Worm (Caenorhabditis elegans) whole organism, mixed stage, embryonic: ENCODE measurements around the gene C25F9.9.

Experiments
- M03D4.4 ChIP-seq: sonication (generic microtip); optimal IDR thresholded peaks from 2 replicates; lab custom pipeline; 2017; ENCODE audit warnings: mild to moderate bottlenecking, missing genetic modification characterization, missing compliant biosample characterization
- bed-3 ChIP-seq: fragments of 200-800 bp; sonication (Bioruptor generic); optimal IDR thresholded peaks from 3 replicates; lab custom pipeline; 2018; ENCODE audit warnings: mild to moderate bottlenecking, missing genetic modification characterization, moderate library complexity, missing compliant biosample characterization
- ceh-43 ChIP-seq: fragments of 200-800 bp; sonication (Bioruptor generic); optimal IDR thresholded peaks from 2 replicates; lab custom pipeline; 2018; ENCODE audit warnings: mild to moderate bottlenecking, missing genetic modification characterization, moderate library complexity, missing compliant biosample characterization
- ceh-83 ChIP-seq: fragments of 200-800 bp; sonication (Bioruptor generic); optimal IDR thresholded peaks from 2 replicates; lab custom pipeline; 2018; ENCODE audit warnings: mild to moderate bottlenecking, missing genetic modification characterization, missing compliant biosample characterization
- ces-1 ChIP-seq: fragments of 150-350 bp; optimal IDR thresholded peaks from 2 replicates; lab custom pipeline; 2014; ENCODE audit warnings: missing biosample characterization, missing genetic modification reagents, missing genetic modification characterization
- drap-1 ChIP-seq: fragments of 200-800 bp; sonication (Bioruptor generic); optimal IDR thresholded peaks from 3 replicates; lab custom pipeline; 2018; ENCODE audit warnings: mild to moderate bottlenecking, missing genetic modification characterization, missing compliant biosample characterization
- elt-1 ChIP-seq: sonication (generic microtip); optimal IDR thresholded peaks from 2 replicates; lab custom pipeline; 2017; ENCODE audit warnings: missing genetic modification characterization, mild to moderate bottlenecking, missing compliant biosample characterization, antibody characterized with exemption, moderate library complexity, borderline replicate concordance; ENCODE audit not compliant: insufficient read depth
- elt-3 ChIP-seq: fragments of 150-350 bp; optimal IDR thresholded peaks from 2 replicates; lab custom pipeline; 2014; ENCODE audit warnings: missing biosample characterization, missing genetic modification characterization
- flh-1 ChIP-seq: fragments of 200-800 bp; sonication (Bioruptor generic); optimal IDR thresholded peaks from 2 replicates; lab custom pipeline; 2018; ENCODE audit warnings: mild to moderate bottlenecking, missing genetic modification characterization, moderate library complexity, missing compliant biosample characterization
- ham-2 ChIP-seq: fragments of 200-800 bp; sonication (Bioruptor generic); optimal IDR thresholded peaks from 2 replicates; lab custom pipeline; 2018; ENCODE audit warnings: mild to moderate bottlenecking, missing genetic modification characterization, missing compliant biosample characterization
- hlh-1 ChIP-seq: fragments of 150-350 bp; optimal IDR thresholded peaks from 2 replicates; lab custom pipeline; 2014; ENCODE audit warnings: missing biosample characterization, missing genetic modification reagents, missing genetic modification characterization
- lin-13 ChIP-seq: fragments of 150-350 bp; optimal IDR thresholded peaks from 2 replicates; lab custom pipeline; 2014; ENCODE audit warnings: missing biosample characterization, missing genetic modification characterization
- lin-32 ChIP-seq: fragments of 200-800 bp; sonication (Bioruptor generic); optimal IDR thresholded peaks from 2 replicates; lab custom pipeline; 2018; ENCODE audit warnings: mild to moderate bottlenecking, missing genetic modification characterization, missing compliant biosample characterization
- lsy-2 ChIP-seq: fragments of 150-350 bp; optimal IDR thresholded peaks from 2 replicates; lab custom pipeline; 2014; ENCODE audit warnings: missing biosample characterization, missing genetic modification characterization
- mab-5 ChIP-seq: fragments of 150-350 bp; optimal IDR thresholded peaks from 2 replicates; lab custom pipeline; 2014; ENCODE audit warnings: missing biosample characterization, missing genetic modification characterization
- mep-1 ChIP-seq: fragments of 150-350 bp; optimal IDR thresholded peaks from 2 replicates; lab custom pipeline; 2017; ENCODE audit warnings: missing biosample characterization, missing genetic modification reagents, missing genetic modification characterization, inconsistent platforms
- mls-2 ChIP-seq: sonication (generic microtip); optimal IDR thresholded peaks from 2 replicates; lab custom pipeline; 2016; ENCODE audit warnings: mild to moderate bottlenecking, missing genetic modification characterization, moderate library complexity, missing compliant biosample characterization
- nhr-12 ChIP-seq: fragments of 150-350 bp; optimal IDR thresholded peaks from 2 replicates; lab custom pipeline; 2014; ENCODE audit warnings: missing biosample characterization, missing genetic modification characterization
- nhr-2 ChIP-seq: fragments of 150-350 bp; optimal IDR thresholded peaks from 2 replicates; lab custom pipeline; 2014; ENCODE audit warnings: missing biosample characterization, missing genetic modification characterization
- nhr-237 ChIP-seq: fragments of 150-350 bp; optimal IDR thresholded peaks from 2 replicates; lab custom pipeline; 2014; ENCODE audit warnings: missing biosample characterization, missing genetic modification characterization
- nhr-28 ChIP-seq: fragments of 150-350 bp; optimal IDR thresholded peaks from 2 replicates; lab custom pipeline; 2014; ENCODE audit warnings: missing biosample characterization, missing genetic modification characterization
- nhr-76 ChIP-seq: sonication (generic microtip); optimal IDR thresholded peaks from 2 replicates; lab custom pipeline; 2017; ENCODE audit warnings: missing biosample characterization, missing genetic modification characterization
- pha-4 ChIP-seq: fragments of 150-350 bp; optimal IDR thresholded peaks from 2 replicates; lab custom pipeline; 2018; ENCODE audit warnings: missing biosample characterization, missing genetic modification reagents, missing genetic modification characterization
- snpc-4 ChIP-seq: fragments of 150-350 bp; optimal IDR thresholded peaks from 2 replicates; lab custom pipeline; 2014; ENCODE audit warnings: missing biosample characterization, missing genetic modification characterization
- sptf-1 ChIP-seq: sonication (generic microtip); optimal IDR thresholded peaks from 2 replicates; lab custom pipeline; 2017; ENCODE audit warnings: mild to moderate bottlenecking, missing genetic modification characterization, moderate library complexity, missing compliant biosample characterization
- tbx-8 ChIP-seq: fragments of 200-800 bp; sonication (Bioruptor generic); optimal IDR thresholded peaks from 2 replicates; lab custom pipeline; 2018; ENCODE audit warnings: mild to moderate bottlenecking, missing genetic modification characterization, moderate library complexity, missing compliant biosample characterization
- unc-120 ChIP-seq: sonication (generic microtip); optimal IDR thresholded peaks from 2 replicates; lab custom pipeline; 2017; ENCODE audit warnings: missing genetic modification characterization, missing compliant biosample characterization; ENCODE audit not compliant: poor library complexity, severe bottlenecking
- unc-62 ChIP-seq: fragments of 150-350 bp; optimal IDR thresholded peaks from 2 replicates; lab custom pipeline; 2014; ENCODE audit warnings: missing biosample characterization, missing genetic modification reagents, missing genetic modification characterization
- ztf-11 ChIP-seq: fragments of 150-350 bp; optimal IDR thresholded peaks from 2 replicates; lab custom pipeline; 2014; ENCODE audit warnings: missing biosample characterization, missing genetic modification characterization

Gene C25F9.9

DNA sequence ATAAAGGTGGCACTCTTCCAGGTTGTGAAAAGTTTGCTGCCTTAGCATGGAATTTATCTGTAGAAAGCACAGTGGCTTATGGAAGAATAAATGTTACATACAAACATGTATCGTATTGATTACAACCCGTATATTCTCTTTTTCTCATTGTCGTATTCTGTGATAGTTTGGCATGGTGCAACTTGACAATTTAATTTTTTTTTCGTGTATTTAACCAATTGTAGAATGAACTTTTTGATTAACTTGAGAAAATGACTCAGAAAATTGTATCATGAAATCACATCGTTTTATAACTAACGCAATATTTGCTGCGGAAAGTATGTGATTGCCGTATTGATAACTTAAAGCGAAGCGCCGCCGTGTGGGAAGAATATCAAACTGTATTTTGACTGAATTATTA is 40.7 kb downstream of the C25F9.9 start, which contains the start of gene Y43F8B.24:
Gene Y43F8B.24 (plus strand): TSS at position 301 of the 400 bp plus-strand sequence.
- TF ChIP-seq tbx-8 (GFP tag; lab: Kevin White, UChicago) (no peak), mls-2 (tag; lab: Kevin White, UChicago) (no peak), lsy-2 (tag; lab: Kevin White, UChicago) (no peak), nhr-28 (tag; lab: Kevin White, UChicago) (no peak), hlh-1 (tag; lab: Kevin White, UChicago) (no peak), snpc-4 (tag; lab: Kevin White, UChicago) (no peak), ztf-11 (no peak), mep-1 (tag; lab: Kevin White, UChicago) (no peak), nhr-12 (tag; lab: Kevin White, UChicago) (no peak), sptf-1 (no peak), elt-1 (tag; lab: Kevin White, UChicago) (no peak), unc-62 (GFP tag; lab: Kevin White, UChicago) (no peak), ceh-43 (GFP tag; lab: Kevin White, UChicago) (no peak), nhr-2 (no peak), ceh-83 (GFP tag; lab: Kevin White, UChicago) (no peak), elt-3 (tag; lab: Kevin White, UChicago) (no peak), flh-1 (GFP tag; lab: Kevin White, UChicago) (no peak), ham-2 (GFP tag; lab: Kevin White, UChicago) (no peak)
- TF ChIP-seq, all 35 proteins: peak for 0

DNA sequence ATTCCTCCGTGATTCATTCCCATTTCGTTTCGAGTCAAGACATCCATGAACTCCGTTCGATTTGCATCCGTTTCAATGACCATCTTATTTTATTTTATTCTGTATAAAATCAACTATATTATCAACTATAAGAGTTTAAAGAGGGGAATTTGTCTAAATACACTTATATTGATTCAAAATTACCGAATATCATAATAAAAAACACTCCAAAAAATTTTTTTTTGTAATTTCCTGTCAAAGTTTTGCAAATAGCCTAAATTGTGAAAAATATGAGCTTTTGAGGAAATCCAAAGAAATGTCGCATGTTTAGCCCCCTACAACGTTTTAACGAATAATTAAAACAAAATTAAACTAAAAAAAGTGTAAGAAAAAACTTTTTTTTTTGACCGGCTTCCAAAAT is 45.6 kb downstream of the C25F9.9 start, which contains the start of gene Y43F8B.15:
Gene Y43F8B.15 (minus strand): TSS at position 101 of the 400 bp plus-strand sequence.
- TF ChIP-seq ceh-83 (GFP tag; lab: Kevin White, UChicago), result no peak
- TF ChIP-seq flh-1 (GFP tag; lab: Kevin White, UChicago), result no peak
- TF ChIP-seq nhr-76 (tag; lab: Kevin White, UChicago), result no peak
- TF ChIP-seq M03D4.4, result no peak
- TF ChIP-seq lin-32 (GFP tag; lab: Kevin White, UChicago), result no peak
- no peak for TF ChIP-seq unc-120 (tag; lab: Kevin White, UChicago)
- no peak for TF ChIP-seq elt-1 (tag; lab: Kevin White, UChicago)
- no peak for TF ChIP-seq drap-1 (GFP tag; lab: Kevin White, UChicago)
- TF ChIP-seq nhr-28 (tag; lab: Kevin White, UChicago), result no peak
- no peak for TF ChIP-seq nhr-237
- TF ChIP-seq bed-3 (GFP tag; lab: Kevin White, UChicago), result no peak
- TF ChIP-seq, all 35 proteins: peak for 0

DNA sequence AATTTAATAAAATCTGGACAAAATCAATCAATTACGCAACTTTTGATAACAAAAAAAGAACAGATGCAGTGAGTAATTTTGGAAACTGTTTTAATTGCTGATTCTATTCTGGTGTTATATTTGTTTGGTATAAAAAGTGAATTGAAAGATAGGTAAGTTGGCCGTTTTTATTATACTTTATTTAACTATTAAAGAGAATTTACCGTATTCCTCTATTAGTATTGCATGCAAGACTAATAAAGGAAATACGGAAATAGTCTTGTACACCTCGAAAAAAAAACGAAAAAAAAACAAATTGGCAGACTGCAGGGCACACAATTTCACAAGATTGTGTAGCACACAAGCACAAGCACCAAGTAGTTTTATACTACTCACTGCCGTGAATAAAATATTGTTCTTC is 46.2 kb downstream of the C25F9.9 start, which contains the start of gene Y43F8B.25:
Gene Y43F8B.25 (plus strand): TSS at position 301 of the 400 bp plus-strand sequence.
- TF ChIP-seq M03D4.4 (no peak), unc-120 (tag; lab: Kevin White, UChicago) (no peak)

DNA sequence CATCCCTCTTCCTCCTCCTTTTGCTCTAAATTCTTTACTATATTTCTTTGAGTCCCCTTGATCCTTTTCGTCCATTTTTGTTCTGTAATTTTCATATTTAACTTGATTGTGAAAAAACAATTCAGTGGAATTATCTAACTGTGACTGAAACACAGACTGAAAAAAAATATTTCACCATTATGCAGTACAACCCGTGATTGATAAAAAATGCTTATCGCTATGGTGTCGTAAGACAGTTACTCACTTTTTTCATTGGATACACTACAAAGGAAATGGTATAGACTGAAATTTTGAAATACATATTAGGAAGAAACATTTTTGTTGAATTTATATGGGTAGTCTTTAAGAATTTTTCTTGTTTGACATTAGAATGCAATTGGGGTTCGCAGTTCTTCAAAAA is 51.2 kb downstream of the C25F9.9 start, which contains the start of gene Y43F8B.23:
Gene Y43F8B.23 (minus strand): TSS at position 75 of the 400 bp plus-strand sequence.
- TF ChIP-seq pha-4 (no peak), nhr-76 (tag; lab: Kevin White, UChicago) (no peak), mab-5 (no peak), ces-1 (GFP tag; lab: Kevin White, UChicago) (no peak), elt-3 (tag; lab: Kevin White, UChicago) (no peak), ceh-43 (GFP tag; lab: Kevin White, UChicago) (no peak), lsy-2 (tag; lab: Kevin White, UChicago) (no peak), nhr-237 (no peak), nhr-28 (tag; lab: Kevin White, UChicago) (no peak), lin-13 (no peak), drap-1 (GFP tag; lab: Kevin White, UChicago) (no peak)
